Fruit fly (Drosophila melanogaster) whole organism, adult: ENCODE results near the gene Cyp4ae1.

ENCODE experiments used
- CG1620 ChIP-seq: fragments of 200-800 bp; sonication (Bioruptor generic); optimal IDR thresholded peaks from 2 replicates; lab custom pipeline; 2016; ENCODE audit warnings: missing biosample characterization, missing genetic modification characterization
- CG33017 ChIP-seq: fragments of 200-800 bp; sonication (Bioruptor generic); optimal IDR thresholded peaks from 2 replicates; lab custom pipeline; 2018; ENCODE audit warnings: missing biosample characterization, mild to moderate bottlenecking, missing genetic modification characterization, moderate library complexity
- CG7045 ChIP-seq: fragments of 200-800 bp; sonication (Bioruptor generic); optimal IDR thresholded peaks from 2 replicates; lab custom pipeline; 2017; ENCODE audit warnings: missing biosample characterization, mild to moderate bottlenecking, missing genetic modification characterization
- Crg-1 ChIP-seq: fragments of 200-800 bp; sonication (Bioruptor generic); optimal IDR thresholded peaks from 2 replicates; lab custom pipeline; 2016; ENCODE audit warnings: missing biosample characterization, missing genetic modification characterization
- Hr96 ChIP-seq: fragments of 200-800 bp; sonication (Bioruptor generic); optimal IDR thresholded peaks from 2 replicates; lab custom pipeline; 2016; ENCODE audit warnings: missing biosample characterization, missing genetic modification characterization
- cic ChIP-seq: fragments of 200-800 bp; sonication (Bioruptor generic); optimal IDR thresholded peaks from 2 replicates; lab custom pipeline; 2017; ENCODE audit warnings: missing biosample characterization, mild to moderate bottlenecking, missing genetic modification characterization, moderate library complexity

DNA sequence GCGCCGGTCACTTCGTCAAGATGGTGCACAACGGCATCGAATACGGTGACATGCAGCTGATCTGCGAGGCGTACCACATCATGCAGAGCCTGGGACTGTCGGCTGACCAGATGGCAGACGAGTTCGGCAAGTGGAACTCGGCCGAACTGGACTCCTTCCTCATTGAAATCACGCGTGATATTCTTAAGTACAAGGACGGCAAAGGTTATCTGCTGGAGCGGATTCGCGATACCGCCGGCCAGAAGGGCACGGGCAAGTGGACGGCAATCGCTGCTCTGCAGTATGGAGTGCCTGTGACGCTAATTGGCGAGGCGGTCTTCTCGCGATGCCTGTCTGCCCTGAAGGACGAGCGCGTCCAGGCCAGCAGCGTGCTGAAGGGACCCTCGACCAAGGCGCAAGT, 31.3 kb upstream of the Cyp4ae1 start:
- TF ChIP-seq Hr96 (GFP tag; lab: Kevin White, UChicago) (no peak), Crg-1 (GFP tag; lab: Kevin White, UChicago) (no peak), CG7045 (GFP tag; lab: Kevin White, UChicago) (no peak), CG1620 (no peak), cic (GFP tag; lab: Kevin White, UChicago) (no peak), CG33017 (no peak)
